Worm (Caenorhabditis elegans) whole organism, L4/young adult: Measurements from ENCODE around the gene str-254.

Experiments
- dao-5 ChIP-seq: sonication (generic microtip); optimal IDR thresholded peaks from 2 replicates; lab custom pipeline; 2016; ENCODE audit warnings: missing genotype, missing genetic modification characterization, moderate library complexity, missing compliant biosample characterization
- him-1 ChIP-seq: sonication (generic microtip); optimal IDR thresholded peaks from 2 replicates; lab custom pipeline; 2016; ENCODE audit warnings: missing genotype, missing genetic modification reagents, missing genetic modification characterization, missing compliant biosample characterization

DNA sequence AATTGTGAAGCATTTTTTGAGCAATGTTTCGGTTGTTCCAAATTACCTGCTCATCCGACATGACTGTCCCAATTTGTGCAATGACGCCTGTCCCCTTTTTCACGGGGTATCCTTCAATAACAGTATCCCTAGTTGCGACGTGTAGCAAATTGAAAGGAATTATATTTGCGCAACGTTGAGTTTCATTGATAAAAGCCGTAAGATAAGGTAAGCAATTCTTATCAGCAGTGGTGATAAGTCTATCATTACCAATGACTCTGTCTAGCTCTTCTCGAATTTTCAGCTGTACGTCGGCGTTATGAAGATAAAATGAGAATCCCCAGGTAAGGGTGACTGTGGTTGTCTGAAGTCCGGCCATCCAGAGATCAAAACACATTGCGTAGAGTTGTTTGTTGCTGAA is 20.8 kb upstream of the str-254 start:
- TF ChIP-seq him-1: no peak
- TF ChIP-seq dao-5 (tag; lab: Kevin White, UChicago): no peak
